Worm (Caenorhabditis elegans) whole organism, L2 larva: ENCODE data around the gene B0554.7.

Source experiments
- C34F6.9 ChIP-seq: fragments of 150-350 bp; optimal IDR thresholded peaks from 2 replicates; lab custom pipeline; 2014; ENCODE audit warnings: missing biosample characterization, missing genetic modification characterization
- F13H6.1 ChIP-seq: sonication (generic microtip); optimal IDR thresholded peaks from 2 replicates; lab custom pipeline; 2016; ENCODE audit warnings: missing genetic modification characterization, missing compliant biosample characterization
- Y55F3AM.14 ChIP-seq: fragments of 200-800 bp; sonication (Bioruptor generic); optimal IDR thresholded peaks from 2 replicates; lab custom pipeline; 2018; ENCODE audit warnings: mild to moderate bottlenecking, missing genetic modification characterization, missing compliant biosample characterization
- ZK546.5 ChIP-seq: sonication (generic microtip); optimal IDR thresholded peaks from 2 replicates; lab custom pipeline; 2017; ENCODE audit warnings: missing biosample characterization, missing genetic modification characterization
- alr-1 ChIP-seq: fragments of 150-350 bp; optimal IDR thresholded peaks from 2 replicates; lab custom pipeline; 2014; ENCODE audit warnings: missing biosample characterization, missing genetic modification characterization
- aly-2 ChIP-seq: fragments of 150-350 bp; optimal IDR thresholded peaks from 2 replicates; lab custom pipeline; 2014; ENCODE audit warnings: missing biosample characterization, missing genetic modification characterization
- ama-1 ChIP-seq: fragments of 150-350 bp; optimal IDR thresholded peaks from 2 replicates; lab custom pipeline; 2018; ENCODE audit warnings: inconsistent platforms
- ceh-82 ChIP-seq: fragments of 150-350 bp; optimal IDR thresholded peaks from 2 replicates; lab custom pipeline; 2014; ENCODE audit warnings: missing biosample characterization, missing genetic modification characterization
- dmd-4 ChIP-seq: sonication (generic microtip); optimal IDR thresholded peaks from 2 replicates; lab custom pipeline; 2017; ENCODE audit warnings: missing biosample characterization, missing genetic modification characterization
- elt-1 ChIP-seq: fragments of 150-350 bp; optimal IDR thresholded peaks from 2 replicates; lab custom pipeline; 2014; ENCODE audit warnings: missing biosample characterization, missing genetic modification characterization
- elt-3 ChIP-seq: sonication (generic microtip); optimal IDR thresholded peaks from 2 replicates; lab custom pipeline; 2017; ENCODE audit warnings: missing biosample characterization, missing genetic modification characterization
- fos-1 ChIP-seq: fragments of 150-350 bp; optimal IDR thresholded peaks from 2 replicates; lab custom pipeline; 2014; ENCODE audit warnings: missing biosample characterization, missing genetic modification characterization
- gmeb-1 ChIP-seq: fragments of 150-350 bp; optimal IDR thresholded peaks from 2 replicates; lab custom pipeline; 2014; ENCODE audit warnings: missing biosample characterization, missing genetic modification characterization
- lin-13 ChIP-seq: fragments of 150-350 bp; optimal IDR thresholded peaks from 2 replicates; lab custom pipeline; 2014; ENCODE audit warnings: missing biosample characterization, missing genetic modification reagents, missing genetic modification characterization
- lin-39 ChIP-seq: fragments of 150-350 bp; optimal IDR thresholded peaks from 2 replicates; lab custom pipeline; 2014; ENCODE audit warnings: missing biosample characterization, missing genetic modification reagents, missing genetic modification characterization
- lsy-2 ChIP-seq, 2 experiments: fragments of 150-350 bp in 1 of 2; sonication (generic microtip) in 1 of 2; optimal IDR thresholded peaks; 2 replicates each; lab custom pipeline; 2014 to 2017; ENCODE audit warnings: missing biosample characterization in 2 of 2, missing genetic modification characterization in 2 of 2
- mab-5 ChIP-seq: fragments of 150-350 bp; optimal IDR thresholded peaks from 2 replicates; lab custom pipeline; 2014; ENCODE audit warnings: missing biosample characterization, missing genetic modification characterization
- mdl-1 ChIP-seq, 2 experiments: fragments of 150-350 bp in 1 of 2; sonication (generic microtip) in 1 of 2; optimal IDR thresholded peaks; 2 replicates each; lab custom pipeline; 2017; ENCODE audit warnings: missing biosample characterization in 2 of 2, missing genetic modification characterization in 2 of 2
- nhr-10 ChIP-seq: sonication (generic microtip); optimal IDR thresholded peaks from 2 replicates; lab custom pipeline; 2017; ENCODE audit warnings: missing biosample characterization, missing genetic modification characterization
- nhr-129 ChIP-seq: fragments of 150-350 bp; optimal IDR thresholded peaks from 2 replicates; lab custom pipeline; 2014; ENCODE audit warnings: missing biosample characterization, missing genetic modification characterization
- nhr-237 ChIP-seq: fragments of 150-350 bp; optimal IDR thresholded peaks from 2 replicates; lab custom pipeline; 2014; ENCODE audit warnings: missing biosample characterization, missing genetic modification characterization
- nhr-25 ChIP-seq: fragments of 150-350 bp; sonication (generic microtip); optimal IDR thresholded peaks from 3 replicates; lab custom pipeline; 2014; ENCODE audit warnings: missing biosample characterization, missing genetic modification characterization
- nhr-6 ChIP-seq: fragments of 150-350 bp; optimal IDR thresholded peaks from 2 replicates; lab custom pipeline; 2014; ENCODE audit warnings: missing biosample characterization, missing genetic modification characterization
- nhr-77 ChIP-seq: fragments of 150-350 bp; optimal IDR thresholded peaks from 2 replicates; lab custom pipeline; 2014; ENCODE audit warnings: missing biosample characterization, missing genetic modification characterization
- peb-1 ChIP-seq: fragments of 150-350 bp; optimal IDR thresholded peaks from 2 replicates; lab custom pipeline; 2014; ENCODE audit warnings: missing biosample characterization, missing genetic modification characterization
- sem-4 ChIP-seq: fragments of 150-350 bp; optimal IDR thresholded peaks from 2 replicates; lab custom pipeline; 2014; ENCODE audit warnings: missing biosample characterization, missing genetic modification reagents, missing genetic modification characterization
- skn-1 ChIP-seq: sonication (generic microtip); optimal IDR thresholded peaks from 2 replicates; lab custom pipeline; 2017; ENCODE audit warnings: missing biosample characterization, missing genetic modification characterization
- sma-3 ChIP-seq: sonication (generic microtip); optimal IDR thresholded peaks from 2 replicates; lab custom pipeline; 2016; ENCODE audit warnings: missing genetic modification reagents, missing genetic modification characterization, missing compliant biosample characterization
- sma-9 ChIP-seq, 2 experiments: fragments of 150-350 bp in 1 of 2; sonication (generic microtip) in 1 of 2; optimal IDR thresholded peaks; 2 replicates each; lab custom pipeline; 2014 to 2016; ENCODE audit warnings: missing genetic modification characterization in 2 of 2, mild to moderate bottlenecking in 1 of 2, missing biosample characterization in 1 of 2, missing compliant biosample characterization in 1 of 2, missing genetic modification reagents in 1 of 2, moderate library complexity in 1 of 2
- unc-39 ChIP-seq: fragments of 150-350 bp; optimal IDR thresholded peaks from 2 replicates; lab custom pipeline; 2014; ENCODE audit warnings: missing biosample characterization, missing genetic modification characterization
- unc-55 ChIP-seq: fragments of 150-350 bp; sonication (generic microtip); optimal IDR thresholded peaks from 3 replicates; lab custom pipeline; 2014; ENCODE audit warnings: missing biosample characterization, missing genetic modification reagents, missing genetic modification characterization
- unc-62 ChIP-seq: fragments of 150-350 bp; optimal IDR thresholded peaks from 2 replicates; lab custom pipeline; 2014; ENCODE audit warnings: missing biosample characterization, missing genetic modification reagents, missing genetic modification characterization
- ztf-1 ChIP-seq: fragments of 200-800 bp; sonication (Bioruptor generic); conservative IDR thresholded peaks from 2 replicates; pipeline ENCODE4 v1.3.6; 2022; ENCODE audit warnings: missing genetic modification characterization, missing compliant biosample characterization
- ztf-11 ChIP-seq: sonication (generic microtip); optimal IDR thresholded peaks from 2 replicates; lab custom pipeline; 2017; ENCODE audit warnings: missing biosample characterization, missing genetic modification characterization

The B0554.7 gene

DNA sequence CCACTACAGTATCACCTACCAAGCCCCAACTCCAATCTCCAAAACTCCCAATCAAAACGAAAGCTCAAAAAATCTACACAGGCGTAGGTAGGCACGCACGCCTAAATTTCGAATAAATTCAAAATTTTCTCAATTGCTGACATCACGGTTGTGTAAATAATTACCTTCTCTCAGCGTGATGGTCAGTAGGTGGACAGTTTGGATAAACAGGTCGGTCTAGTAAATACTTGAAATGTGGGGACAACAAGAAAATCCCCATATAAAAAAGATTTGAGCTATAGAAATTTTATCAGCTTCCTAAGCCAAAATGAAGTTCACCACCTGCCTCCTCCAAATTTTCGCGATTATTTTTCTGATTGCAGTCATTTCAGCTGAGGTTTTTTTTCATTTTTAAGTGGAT lies 2.7 kb downstream of the B0554.7 start, which contains the start of gene B0554.1:
Gene B0554.1, plus strand, starts transcription at position 301 of the 400 bp plus-strand sequence.
- TF ChIP-seq unc-55 (GFP tag; lab: Kevin White, UChicago) (no peak), sem-4 (tag; lab: Kevin White, UChicago) (no peak), ZK546.5 (tag; lab: Kevin White, UChicago) (no peak), dmd-4 (tag; lab: Kevin White, UChicago) (no peak), peb-1 (no peak), ztf-11 (tag; lab: Kevin White, UChicago) (no peak), F13H6.1 (tag; lab: Kevin White, UChicago) (no peak), ceh-82 (no peak), sma-3 (no peak), skn-1 (tag; lab: Kevin White, UChicago) (no peak), elt-3 (no peak), gmeb-1 (tag; lab: Kevin White, UChicago) (no peak), lin-13 (GFP tag; lab: Kevin White, UChicago) (no peak)

DNA sequence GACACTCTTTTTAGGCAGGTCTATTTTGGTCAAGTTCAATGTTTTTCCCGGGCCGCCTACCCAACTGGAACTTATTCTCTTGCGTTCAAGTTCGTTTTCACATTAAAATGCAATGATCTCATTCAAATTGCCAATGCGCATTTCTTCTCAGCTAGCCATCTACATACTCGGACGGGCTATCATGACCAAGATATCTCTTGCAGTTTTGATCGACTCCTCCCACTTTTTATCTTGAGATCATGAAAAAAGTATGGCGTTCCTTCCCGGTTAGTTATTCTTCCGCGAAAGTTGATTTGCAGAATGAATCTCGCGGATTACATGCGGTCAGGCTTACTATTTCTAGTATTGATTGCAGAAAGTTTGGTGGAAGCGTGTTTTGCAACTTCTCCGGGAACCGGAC lies 6.9 kb downstream of the B0554.7 start, which contains the start of gene B0554.2:
Gene B0554.2, plus strand, starts transcription at position 301 of the 400 bp plus-strand sequence.
- TF ChIP-seq nhr-10 (tag; lab: Kevin White, UChicago) (no peak), ztf-1 (GFP tag; lab: Robert Waterston, UW) (no peak), elt-1 (tag; lab: Kevin White, UChicago) (no peak), Y55F3AM.14 (GFP tag; lab: Kevin White, UChicago) (no peak), unc-62 (GFP tag; lab: Kevin White, UChicago) (no peak), sma-9 (GFP tag; optimal IDR thresholded peaks at IDR 0.05; lab: Kevin White, UChicago) (no peak), sma-9 (tag; optimal IDR thresholded peaks at IDR 0.05; lab: Kevin White, UChicago) (no peak), ama-1 (lab: Kevin White, UChicago) (no peak), gmeb-1 (tag; lab: Kevin White, UChicago) (no peak), lsy-2 (tag; optimal IDR thresholded peaks at IDR 0.05; lab: Kevin White, UChicago) (no peak), lin-39 (no peak), nhr-6 (tag; lab: Kevin White, UChicago) (no peak), ztf-11 (tag; lab: Kevin White, UChicago) (no peak), aly-2 (tag; lab: Kevin White, UChicago) (no peak), peb-1 (no peak), mdl-1 (tag; optimal IDR thresholded peaks at IDR 0.05; lab: Kevin White, UChicago) (no peak), unc-55 (GFP tag; lab: Kevin White, UChicago) (no peak), fos-1 (tag; lab: Kevin White, UChicago) (no peak), nhr-77 (tag; lab: Kevin White, UChicago) (no peak), sem-4 (tag; lab: Kevin White, UChicago) (no peak), unc-39 (tag; lab: Kevin White, UChicago) (no peak)

DNA sequence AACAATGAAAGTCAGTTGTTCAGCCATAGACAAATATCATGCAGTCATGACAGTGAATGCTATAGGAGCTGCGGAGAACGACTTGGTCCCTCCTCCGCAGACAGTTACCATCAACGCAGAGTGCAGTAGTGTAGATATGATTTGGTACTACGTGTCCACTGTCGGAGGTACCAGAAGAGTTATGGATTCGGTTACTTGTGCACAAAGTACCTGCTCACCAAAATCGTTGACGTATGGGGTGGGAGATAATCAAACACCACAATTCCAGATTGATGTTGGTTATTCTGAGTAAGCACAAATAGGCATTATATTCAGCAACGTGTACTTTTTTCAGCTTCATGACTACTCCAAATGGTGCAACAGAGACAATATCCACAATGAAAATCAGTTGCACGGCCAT lies 7.8 kb downstream of the B0554.7 start:
- TF ChIP-seq alr-1 (tag; lab: Kevin White, UChicago) (no peak), sem-4 (tag; lab: Kevin White, UChicago) (no peak), ztf-11 (tag; lab: Kevin White, UChicago) (no peak), peb-1 (no peak), ZK546.5 (tag; lab: Kevin White, UChicago) (no peak), C34F6.9 (tag; lab: Kevin White, UChicago) (no peak), ztf-1 (GFP tag; lab: Robert Waterston, UW) (no peak), sma-9 (GFP tag; optimal IDR thresholded peaks at IDR 0.05; lab: Kevin White, UChicago) (no peak), sma-9 (tag; optimal IDR thresholded peaks at IDR 0.05; lab: Kevin White, UChicago) (no peak), unc-39 (tag; lab: Kevin White, UChicago) (no peak), lin-39 (no peak), nhr-237 (no peak), Y55F3AM.14 (GFP tag; lab: Kevin White, UChicago) (no peak), lin-13 (GFP tag; lab: Kevin White, UChicago) (no peak), mab-5 (tag; lab: Kevin White, UChicago) (no peak)

DNA sequence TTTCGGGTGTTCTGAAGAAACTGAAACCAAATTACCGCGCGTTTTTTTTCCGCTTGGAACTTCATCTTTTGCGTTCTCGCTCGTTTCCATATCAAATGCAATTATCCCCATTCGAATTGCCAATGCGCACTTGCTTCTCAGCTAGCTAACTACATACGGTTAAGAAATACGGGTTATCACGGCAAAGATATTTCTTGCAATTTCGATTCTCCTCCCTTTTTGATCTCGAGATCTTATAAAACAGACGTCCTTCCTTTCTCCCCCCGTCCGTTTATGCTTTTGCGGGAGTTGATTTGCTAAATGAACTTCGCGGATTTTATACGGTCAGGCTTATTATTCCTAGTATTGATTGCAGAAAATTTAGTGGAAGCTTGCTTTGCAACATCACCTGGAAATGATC lies 12.0 kb downstream of the B0554.7 start, which contains the start of gene B0554.4:
Gene B0554.4, plus strand, starts transcription at position 301 of the 400 bp plus-strand sequence.
- TF ChIP-seq nhr-25 (tag; lab: Kevin White, UChicago), result no peak
- TF ChIP-seq nhr-129 (tag; lab: Kevin White, UChicago), result no peak
